Worm (Caenorhabditis elegans) whole organism, L3 larva: ENCODE results near the gene pot-1.

Experiments used
- R02D3.7 ChIP-seq: fragments of 150-350 bp; optimal IDR thresholded peaks from 2 replicates; lab custom pipeline; 2014; ENCODE audit warnings: missing biosample characterization, missing genetic modification characterization
- aly-2 ChIP-seq: fragments of 150-350 bp; optimal IDR thresholded peaks from 2 replicates; lab custom pipeline; 2014; ENCODE audit warnings: missing biosample characterization, missing genetic modification characterization
- ama-1 ChIP-seq: fragments of 150-350 bp; optimal IDR thresholded peaks from 2 replicates; lab custom pipeline; 2018
- ceh-28 ChIP-seq: fragments of 150-350 bp; optimal IDR thresholded peaks from 2 replicates; lab custom pipeline; 2014; ENCODE audit warnings: missing biosample characterization, missing genetic modification reagents, missing genetic modification characterization
- ceh-82 ChIP-seq: fragments of 150-350 bp; optimal IDR thresholded peaks from 2 replicates; lab custom pipeline; 2014; ENCODE audit warnings: missing biosample characterization, missing genetic modification characterization
- ceh-9 ChIP-seq: sonication (generic microtip); optimal IDR thresholded peaks from 2 replicates; lab custom pipeline; 2018; ENCODE audit warnings: missing biosample characterization, missing genetic modification characterization
- daf-12 ChIP-seq: fragments of 150-350 bp; optimal IDR thresholded peaks from 2 replicates; lab custom pipeline; 2014; ENCODE audit warnings: missing biosample characterization, missing genetic modification reagents, missing genetic modification characterization
- egl-27 ChIP-seq: sonication (generic microtip); optimal IDR thresholded peaks from 4 replicates; lab custom pipeline; 2017; ENCODE audit warnings: missing biosample characterization, missing genetic modification reagents, missing genetic modification characterization
- egl-5 ChIP-seq: fragments of 150-350 bp; optimal IDR thresholded peaks from 2 replicates; lab custom pipeline; 2017; ENCODE audit warnings: missing biosample characterization, missing genetic modification reagents, missing genetic modification characterization, inconsistent platforms
- elt-1 ChIP-seq: fragments of 150-350 bp; optimal IDR thresholded peaks from 2 replicates; lab custom pipeline; 2014; ENCODE audit warnings: missing biosample characterization, missing genetic modification characterization
- elt-2 ChIP-seq: sonication (generic microtip); optimal IDR thresholded peaks from 2 replicates; lab custom pipeline; 2016; ENCODE audit warnings: missing genetic modification reagents, mild to moderate bottlenecking, missing genetic modification characterization, missing compliant biosample characterization
- elt-3 ChIP-seq, 3 experiments: fragments of 150-350 bp in 1 of 3; sonication (generic microtip) in 2 of 3; optimal IDR thresholded peaks; 2 replicates in 2 of 3; 4 replicates in 1 of 3; lab custom pipeline; 2014 to 2017; ENCODE audit warnings: missing biosample characterization in 3 of 3, missing genetic modification characterization in 3 of 3
- fkh-10 ChIP-seq: sonication (generic microtip); optimal IDR thresholded peaks from 2 replicates; lab custom pipeline; 2017; ENCODE audit warnings: missing biosample characterization, missing genetic modification reagents, missing genetic modification characterization
- fkh-2 ChIP-seq: fragments of 150-350 bp; optimal IDR thresholded peaks from 2 replicates; lab custom pipeline; 2014; ENCODE audit warnings: missing biosample characterization, missing genetic modification reagents, missing genetic modification characterization
- fos-1 ChIP-seq: fragments of 150-350 bp; optimal IDR thresholded peaks from 2 replicates; lab custom pipeline; 2014; ENCODE audit warnings: missing biosample characterization, missing genetic modification characterization
- jun-1 ChIP-seq: fragments of 150-350 bp; optimal IDR thresholded peaks from 2 replicates; lab custom pipeline; 2014; ENCODE audit warnings: missing biosample characterization, missing genetic modification reagents, missing genetic modification characterization
- lin-15B ChIP-seq: fragments of 150-350 bp; optimal IDR thresholded peaks from 2 replicates; lab custom pipeline; 2014; ENCODE audit warnings: missing biosample characterization, missing genetic modification characterization
- lsy-12 ChIP-seq: sonication (generic microtip); optimal IDR thresholded peaks from 2 replicates; lab custom pipeline; 2016; ENCODE audit warnings: mild to moderate bottlenecking, missing genetic modification characterization, missing compliant biosample characterization
- mdl-1 ChIP-seq: fragments of 150-350 bp; optimal IDR thresholded peaks from 2 replicates; lab custom pipeline; 2014; ENCODE audit warnings: missing biosample characterization, missing genetic modification characterization
- nfya-1 ChIP-seq: sonication (generic microtip); optimal IDR thresholded peaks from 2 replicates; lab custom pipeline; 2017; ENCODE audit warnings: missing genetic modification characterization, mild to moderate bottlenecking, missing compliant biosample characterization, antibody characterized with exemption, moderate library complexity; ENCODE audit not compliant: insufficient read depth
- nhr-11 ChIP-seq: fragments of 150-350 bp; optimal IDR thresholded peaks from 2 replicates; lab custom pipeline; 2014; ENCODE audit warnings: missing biosample characterization, missing genetic modification characterization
- nhr-23 ChIP-seq: fragments of 150-350 bp; optimal IDR thresholded peaks from 2 replicates; lab custom pipeline; 2014; ENCODE audit warnings: missing biosample characterization, missing genetic modification reagents, missing genetic modification characterization
- nhr-237 ChIP-seq: fragments of 150-350 bp; optimal IDR thresholded peaks from 2 replicates; lab custom pipeline; 2014; ENCODE audit warnings: missing biosample characterization, missing genetic modification characterization
- nhr-25 ChIP-seq: sonication (generic microtip); optimal IDR thresholded peaks from 2 replicates; lab custom pipeline; 2017; ENCODE audit warnings: missing biosample characterization, missing genetic modification characterization
- nhr-67 ChIP-seq: fragments of 150-350 bp; optimal IDR thresholded peaks from 2 replicates; lab custom pipeline; 2014; ENCODE audit warnings: missing biosample characterization, missing genetic modification characterization
- nhr-76 ChIP-seq: fragments of 150-350 bp; sonication (generic microtip); optimal IDR thresholded peaks from 5 replicates; lab custom pipeline; 2014; ENCODE audit warnings: missing biosample characterization, missing genetic modification characterization
- nhr-77 ChIP-seq: fragments of 150-350 bp; optimal IDR thresholded peaks from 2 replicates; lab custom pipeline; 2014; ENCODE audit warnings: missing biosample characterization, missing genetic modification characterization
- pha-4 ChIP-seq: fragments of 150-350 bp; optimal IDR thresholded peaks from 2 replicates; lab custom pipeline; 2014; ENCODE audit warnings: missing biosample characterization, missing genetic modification reagents, missing genetic modification characterization
- pqm-1 ChIP-seq: fragments of 150-350 bp; optimal IDR thresholded peaks from 2 replicates; lab custom pipeline; 2017; ENCODE audit warnings: missing biosample characterization, missing genetic modification characterization, inconsistent platforms
- skn-1 ChIP-seq: fragments of 150-350 bp; optimal IDR thresholded peaks from 2 replicates; lab custom pipeline; 2014; ENCODE audit warnings: missing biosample characterization, missing genetic modification characterization
- snpc-4 ChIP-seq: fragments of 150-350 bp; optimal IDR thresholded peaks from 2 replicates; lab custom pipeline; 2014; ENCODE audit warnings: missing biosample characterization, missing genetic modification characterization
- tbx-2 ChIP-seq: sonication (generic microtip); optimal IDR thresholded peaks from 2 replicates; lab custom pipeline; 2016; ENCODE audit warnings: mild to moderate bottlenecking, missing genetic modification characterization, missing compliant biosample characterization
- ztf-11 ChIP-seq: fragments of 150-350 bp; optimal IDR thresholded peaks from 2 replicates; lab custom pipeline; 2014; ENCODE audit warnings: missing biosample characterization, missing genetic modification characterization
- ztf-4 ChIP-seq: fragments of 150-350 bp; optimal IDR thresholded peaks from 2 replicates; lab custom pipeline; 2014; ENCODE audit warnings: missing biosample characterization, missing genetic modification characterization

pot-1 gene

DNA sequence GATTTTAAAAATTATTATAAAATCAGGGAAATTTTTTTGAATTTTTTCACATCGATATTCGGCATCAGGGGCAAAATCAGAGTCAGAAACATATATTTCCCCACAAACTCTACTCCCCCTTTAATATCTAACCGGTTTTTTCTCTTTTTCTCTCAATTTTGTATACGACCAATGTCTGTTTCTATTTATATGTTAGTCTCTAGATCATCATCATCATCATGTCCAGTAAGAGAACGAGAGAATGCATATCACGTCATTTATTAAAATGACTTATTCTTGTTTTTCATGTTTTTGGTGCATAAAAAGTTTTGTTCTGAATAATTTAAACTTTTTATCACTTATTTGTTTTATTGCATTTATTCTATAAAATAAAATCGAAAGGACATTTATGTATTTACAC, 19.1 kb upstream of the pot-1 start:
- TF ChIP-seq fos-1 (no peak), fkh-10 (GFP tag; lab: Kevin White, UChicago) (no peak), nhr-23 (tag; lab: Kevin White, UChicago) (peak; percentile 37), lsy-12 (tag; lab: Kevin White, UChicago) (no peak), elt-2 (tag; lab: Kevin White, UChicago) (no peak), R02D3.7 (tag; lab: Kevin White, UChicago) (no peak), nhr-76 (tag; lab: Kevin White, UChicago) (no peak)

- no peak for TF ChIP-seq fkh-2 (tag; lab: Kevin White, UChicago)
- no peak for TF ChIP-seq egl-5
- TF ChIP-seq nhr-237 (tag; lab: Kevin White, UChicago), result no peak
- TF ChIP-seq ztf-4, result no peak
- no peak for TF ChIP-seq ztf-11 (tag; lab: Kevin White, UChicago)
- no peak for TF ChIP-seq pqm-1 (tag; lab: Kevin White, UChicago)
- no peak for TF ChIP-seq tbx-2
- no peak for TF ChIP-seq snpc-4 (tag; lab: Kevin White, UChicago)
- no peak for TF ChIP-seq nfya-1 (tag; lab: Kevin White, UChicago)
- TF ChIP-seq ceh-28 (tag; lab: Kevin White, UChicago), result no peak
Measured at ce11 chrIII:7150162-7150561, 16.7 kb upstream of the pot-1 start.

DNA sequence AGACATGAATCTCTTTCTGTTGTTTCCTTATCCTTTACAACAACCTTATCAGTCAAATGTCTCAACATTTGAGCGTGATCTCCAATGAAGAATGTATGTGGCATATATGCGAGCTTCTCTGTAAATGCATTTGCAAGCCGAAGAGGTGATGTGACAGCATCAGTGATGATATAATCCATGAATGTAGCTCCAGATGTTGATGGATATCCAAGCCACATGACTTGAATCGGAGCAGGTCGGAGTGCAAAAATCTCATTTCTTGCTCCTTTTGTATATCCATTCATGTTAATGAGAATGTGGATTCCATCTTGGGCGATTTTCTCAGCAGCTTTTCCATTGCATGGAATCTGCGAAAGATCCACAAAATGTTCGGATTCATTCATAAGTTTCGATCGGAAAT, 14.7 kb upstream of the pot-1 start:
- TF ChIP-seq pha-4 (tag; lab: Kevin White, UChicago), result no peak
- TF ChIP-seq elt-2 (tag; lab: Kevin White, UChicago), result no peak
- TF ChIP-seq ceh-82 (tag; lab: Kevin White, UChicago), result no peak
- TF ChIP-seq elt-1 (tag; lab: Kevin White, UChicago), result no peak

DNA sequence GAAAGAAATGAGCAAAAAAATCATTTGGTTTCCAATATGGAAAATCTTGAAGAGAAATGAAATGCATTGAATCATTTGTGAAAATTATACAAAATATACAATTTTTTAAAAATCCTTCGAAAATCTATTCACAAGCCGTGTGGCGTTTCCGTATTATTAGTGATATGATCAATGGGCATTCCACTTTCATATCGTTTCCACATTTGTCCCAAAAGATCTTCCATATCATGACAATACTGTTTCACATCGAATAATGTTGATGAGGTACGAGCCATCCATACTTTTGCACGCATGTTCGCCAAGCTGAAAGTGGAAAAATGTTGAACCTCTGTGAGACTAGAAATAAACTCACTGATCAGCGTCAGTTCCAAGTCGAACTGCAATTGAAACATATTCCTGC, 12.9 kb upstream of the pot-1 start:
- no peak for TF ChIP-seq elt-3 (tag; optimal IDR thresholded peaks at IDR 0.05; lab: Kevin White, UChicago)
- TF ChIP-seq lsy-12 (tag; lab: Kevin White, UChicago), result no peak
- TF ChIP-seq mdl-1 (tag; lab: Kevin White, UChicago), result no peak
- no peak for TF ChIP-seq ceh-82 (tag; lab: Kevin White, UChicago)
- TF ChIP-seq aly-2 (tag; lab: Kevin White, UChicago), result no peak
- TF ChIP-seq jun-1 (tag; lab: Kevin White, UChicago), result no peak
- TF ChIP-seq nhr-77, result no peak
- TF ChIP-seq nhr-237 (tag; lab: Kevin White, UChicago), result no peak
- TF ChIP-seq ceh-28 (tag; lab: Kevin White, UChicago), result no peak
- TF ChIP-seq daf-12 (tag; lab: Kevin White, UChicago), result no peak
- TF ChIP-seq lin-15B (tag; lab: Kevin White, UChicago), result no peak
- no peak for TF ChIP-seq nhr-11
- TF ChIP-seq nhr-67 (tag; lab: Kevin White, UChicago), result no peak

ce11 chrIII:7144749-7145148, 11.3 kb upstream of the pot-1 start, which contains the start of gene glr-2:
glr-2 (minus strand) TSS chrIII:7144959.
- TF ChIP-seq nhr-77 (no peak), elt-3 (tag; optimal IDR thresholded peaks at IDR 0.05; lab: Kevin White, UChicago) (no peak), ceh-28 (tag; lab: Kevin White, UChicago) (no peak), fkh-10 (GFP tag; lab: Kevin White, UChicago) (no peak), ceh-9 (tag; lab: Kevin White, UChicago) (no peak), snpc-4 (tag; lab: Kevin White, UChicago) (no peak), lin-15B (tag; lab: Kevin White, UChicago) (no peak), egl-27 (no peak), nhr-25 (tag; lab: Kevin White, UChicago) (no peak), nfya-1 (tag; lab: Kevin White, UChicago) (no peak), nhr-23 (tag; lab: Kevin White, UChicago) (no peak), lsy-12 (tag; lab: Kevin White, UChicago) (no peak), elt-2 (tag; lab: Kevin White, UChicago) (no peak), skn-1 (tag; lab: Kevin White, UChicago) (no peak), ama-1 (lab: Kevin White, UChicago) (no peak), tbx-2 (no peak), nhr-11 (no peak)
